Worm (Caenorhabditis elegans) whole organism, L4/young adult: ENCODE data around the gene D2007.2.

Experiments
- W03F9.2 ChIP-seq: fragments of 150-350 bp; optimal IDR thresholded peaks from 2 replicates; lab custom pipeline; 2014; ENCODE audit warnings: missing biosample characterization, missing genetic modification characterization
- dao-5 ChIP-seq: sonication (generic microtip); optimal IDR thresholded peaks from 2 replicates; lab custom pipeline; 2016; ENCODE audit warnings: missing genotype, missing genetic modification characterization, moderate library complexity, missing compliant biosample characterization

DNA sequence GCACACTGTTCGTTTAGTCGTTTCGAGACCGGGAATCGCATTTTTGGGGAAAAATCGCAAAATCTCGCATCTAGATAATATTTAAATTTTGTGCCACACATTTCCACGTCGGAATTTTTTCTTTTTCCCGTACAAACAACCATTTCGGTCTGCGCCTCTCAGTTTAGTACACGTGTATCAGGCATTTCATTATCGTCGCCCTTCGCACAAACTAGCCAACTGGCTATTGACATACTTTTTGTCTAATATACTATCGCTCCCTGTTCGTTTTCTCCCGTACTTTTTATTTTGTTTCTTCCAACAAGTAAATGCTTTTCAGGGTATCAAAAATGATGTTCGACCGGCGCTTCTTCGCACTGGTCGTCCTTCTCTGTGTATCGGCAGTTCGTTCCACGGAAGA, 15.4 kb upstream of the D2007.2 start, which contains the start of gene C14B9.2:
- TF ChIP-seq W03F9.2 = no peak
- no peak for TF ChIP-seq dao-5 (tag; lab: Kevin White, UChicago)
